Fruit fly (Drosophila melanogaster): Measurements from ENCODE around the gene dgrn.

- TF ChIP-seq psq (GFP tag; optimal IDR thresholded peaks at IDR 0.05) = no peak
- no peak for TF ChIP-seq Myc (optimal IDR thresholded peaks at IDR 0.05)
- no peak for TF ChIP-seq Rel (GFP tag; optimal IDR thresholded peaks at IDR 0.05)
- no peak for TF ChIP-seq Rel (tag; optimal IDR thresholded peaks at IDR 0.05)
- TF ChIP-seq fru (GFP tag; optimal IDR thresholded peaks at IDR 0.05) = no peak
Observed at dm6 chr3R:5794267-5795089, 29.9 kb upstream of the dgrn start, which contains the start of the genes PSMG1 and CG10979.
